Worm (Caenorhabditis elegans): ENCODE data around the gene vps-33.2.

vps-33.2 gene

DNA sequence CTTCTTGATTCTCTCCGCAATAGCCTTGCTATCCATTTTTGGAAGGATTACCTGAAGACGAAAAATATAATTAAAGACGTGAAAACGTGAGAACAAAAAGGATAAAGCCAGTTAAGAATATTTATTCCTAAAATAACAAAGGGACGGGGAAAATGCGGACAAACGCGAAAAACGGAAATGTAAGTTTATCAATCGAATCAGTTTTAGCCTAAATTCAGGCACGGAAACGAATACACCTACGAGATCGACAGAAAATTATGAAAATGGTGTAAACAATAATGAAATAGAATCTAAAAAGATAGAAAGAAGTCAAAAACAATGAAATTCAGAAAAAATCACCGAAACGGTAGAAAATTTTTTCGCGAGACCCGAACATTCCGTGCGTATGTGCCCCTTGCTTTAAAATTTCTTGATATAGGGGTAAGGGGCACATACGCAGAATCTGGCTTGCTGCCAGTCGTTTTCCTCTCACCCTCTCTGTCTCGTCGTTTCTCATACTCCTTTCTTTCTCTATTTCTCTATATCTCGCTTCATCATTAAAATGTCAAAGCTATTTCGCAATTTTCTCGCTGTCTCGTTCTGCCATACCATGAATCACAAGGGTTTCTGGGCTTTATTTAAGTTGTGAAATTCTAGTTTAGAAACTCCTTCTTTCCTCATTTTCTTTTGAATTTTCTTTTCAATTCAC, 12.3 kb upstream of the vps-33.2 start, which contains the start of gene icd-1 (continued):
- no peak for TF ChIP-seq ztf-1 (GFP tag; conservative IDR thresholded peaks at IDR 0.05)
- peak; percentile 93 for TF ChIP-seq unc-62 (GFP tag; optimal IDR thresholded peaks at IDR 0.05)
- TF ChIP-seq nhr-237 (tag; optimal IDR thresholded peaks at IDR 0.05) = peak; percentile 48
- TF ChIP-seq sma-9 (GFP tag; optimal IDR thresholded peaks at IDR 0.05) = peak; percentile 96
- no peak for TF ChIP-seq sma-9 (tag; optimal IDR thresholded peaks at IDR 0.05)
- TF ChIP-seq nhr-10 (tag; optimal IDR thresholded peaks at IDR 0.05) = peak; percentile 73

DNA sequence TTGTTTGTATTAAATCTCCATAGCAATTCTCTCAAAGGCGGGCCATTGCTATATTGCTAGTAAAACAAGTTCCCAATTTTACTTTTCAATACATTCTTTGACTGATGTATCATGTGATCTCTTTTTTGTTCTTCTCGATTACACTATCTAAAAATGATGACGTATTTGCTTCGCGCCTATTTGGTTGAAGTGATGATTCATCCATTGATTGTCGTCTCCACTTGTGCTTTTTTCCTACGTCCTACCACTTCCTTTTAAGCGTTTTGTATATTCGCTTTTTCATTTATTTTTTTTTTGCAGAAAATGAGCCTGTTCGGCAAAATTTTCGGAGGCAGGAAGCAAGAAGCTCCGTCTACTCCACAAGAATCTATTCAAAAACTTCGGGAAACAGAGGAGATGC, 11.6 kb upstream of the vps-33.2 start, which contains the start of gene vps-32.1:
Gene vps-32.1 (plus strand): TSS at position 301 of the 400 bp plus-strand sequence.
- TF ChIP-seq crh-2 (tag; optimal IDR thresholded peaks at IDR 0.05) (peak; percentile 29), fos-1 (tag; optimal IDR thresholded peaks at IDR 0.05) (peak; percentile 88), unc-39 (tag; optimal IDR thresholded peaks at IDR 0.05) (no peak), nhr-6 (tag; optimal IDR thresholded peaks at IDR 0.05) (no peak), blmp-1 (tag; optimal IDR thresholded peaks at IDR 0.05; ENCODE audit: insufficient read depth) (peak; percentile 25), sma-9 (GFP tag; optimal IDR thresholded peaks at IDR 0.05) (peak; percentile 48), sma-9 (tag; optimal IDR thresholded peaks at IDR 0.05) (no peak), nhr-25 (tag; optimal IDR thresholded peaks at IDR 0.05) (no peak)

DNA sequence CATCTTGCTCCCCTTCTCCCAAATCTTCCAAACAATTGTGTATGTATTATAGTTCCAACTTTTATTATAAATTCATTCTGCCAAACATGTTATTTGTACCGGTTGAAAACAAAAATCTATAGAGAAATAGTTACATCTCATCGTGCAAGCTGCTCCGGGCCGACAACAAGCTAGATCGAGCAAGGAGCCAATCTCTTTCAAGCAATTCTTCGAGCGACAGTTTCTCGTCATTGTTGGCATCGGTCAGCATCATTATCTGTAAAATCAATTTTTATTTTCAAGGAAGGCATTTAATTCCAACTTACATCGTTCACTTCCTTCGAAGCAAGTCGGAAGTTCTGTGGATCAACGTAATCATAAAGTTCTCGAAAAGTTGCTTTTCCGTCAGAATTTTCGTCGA, 10.0 kb upstream of the vps-33.2 start:
- no peak for TF ChIP-seq nhr-6 (tag; optimal IDR thresholded peaks at IDR 0.05)
- no peak for TF ChIP-seq peb-1 (tag; optimal IDR thresholded peaks at IDR 0.05)
- TF ChIP-seq nhr-12 (tag; optimal IDR thresholded peaks at IDR 0.05) = no peak
- TF ChIP-seq lin-13 (GFP tag; optimal IDR thresholded peaks at IDR 0.05) = no peak
- TF ChIP-seq blmp-1 (tag; optimal IDR thresholded peaks at IDR 0.05; ENCODE audit: insufficient read depth) = no peak
- TF ChIP-seq sma-9 (GFP tag; optimal IDR thresholded peaks at IDR 0.05) = no peak
- TF ChIP-seq sma-9 (tag; optimal IDR thresholded peaks at IDR 0.05) = no peak
- no peak for TF ChIP-seq ama-1 (optimal IDR thresholded peaks at IDR 0.05)
- TF ChIP-seq R02D3.7 (tag; optimal IDR thresholded peaks at IDR 0.05) = no peak
- TF ChIP-seq C34F6.9 (tag; optimal IDR thresholded peaks at IDR 0.05) = no peak
- TF ChIP-seq F13H6.1 (tag; optimal IDR thresholded peaks at IDR 0.05) = no peak
- TF ChIP-seq ztf-4 (tag; optimal IDR thresholded peaks at IDR 0.05) = no peak
- TF ChIP-seq crh-2 (tag; optimal IDR thresholded peaks at IDR 0.05) = no peak
- TF ChIP-seq dmd-4 (tag; optimal IDR thresholded peaks at IDR 0.05) = no peak

DNA sequence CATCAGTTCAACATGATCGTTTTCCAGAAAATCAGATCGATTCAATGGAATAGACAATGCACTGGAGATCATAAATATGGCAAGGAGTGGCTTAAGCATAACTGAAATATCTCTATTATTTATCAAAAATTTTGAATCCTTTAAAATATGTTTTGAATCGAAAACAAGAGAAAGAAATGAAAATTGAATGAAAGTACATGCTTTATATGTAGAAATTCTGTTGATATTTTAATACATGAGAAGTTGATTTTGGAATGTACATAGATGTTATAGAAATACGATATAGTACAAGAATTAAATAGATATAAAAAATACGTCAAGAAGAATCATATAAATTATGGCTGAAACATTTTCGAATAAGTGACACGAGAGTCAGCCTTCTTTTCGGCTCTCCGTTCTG, 8.8 kb upstream of the vps-33.2 start, which contains the start of gene C56C10.9:
Gene C56C10.9 (minus strand): TSS at position 101 of the 400 bp plus-strand sequence.
- TF ChIP-seq egl-27 (tag; optimal IDR thresholded peaks at IDR 0.05) (no peak), gmeb-1 (tag; optimal IDR thresholded peaks at IDR 0.05) (no peak)

DNA sequence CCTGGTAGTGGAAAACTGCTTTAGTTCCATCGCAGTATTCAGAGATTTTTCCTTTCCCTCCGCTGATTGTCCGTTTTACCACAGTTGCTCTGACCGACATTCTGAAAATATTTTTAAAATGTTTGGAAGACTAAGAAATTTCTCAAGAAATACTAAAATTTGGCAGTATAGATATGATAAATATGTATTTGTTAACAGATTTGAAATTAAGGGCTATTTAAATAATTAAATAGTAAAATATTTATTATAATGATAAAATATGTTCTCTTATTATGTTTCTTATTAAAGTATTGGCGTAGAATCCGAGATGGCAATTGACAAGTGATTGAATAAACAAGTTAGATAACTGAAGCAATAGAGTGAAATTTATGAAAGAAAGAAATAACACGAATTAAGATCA, 6.9 kb upstream of the vps-33.2 start, which contains the start of gene aipr-1:
Gene aipr-1 (minus strand): TSS at position 101 of the 400 bp plus-strand sequence.
- TF ChIP-seq elt-3 (tag; optimal IDR thresholded peaks at IDR 0.05) (no peak), ceh-16 (tag; optimal IDR thresholded peaks at IDR 0.05) (no peak), alr-1 (tag; optimal IDR thresholded peaks at IDR 0.05) (no peak), unc-39 (tag; optimal IDR thresholded peaks at IDR 0.05) (no peak), peb-1 (tag; optimal IDR thresholded peaks at IDR 0.05) (no peak), nhr-6 (tag; optimal IDR thresholded peaks at IDR 0.05) (no peak), nhr-11 (tag; optimal IDR thresholded peaks at IDR 0.05) (no peak), Y55F3AM.14 (GFP tag; optimal IDR thresholded peaks at IDR 0.05) (no peak), ztf-11 (tag; optimal IDR thresholded peaks at IDR 0.05) (no peak), lin-11 (tag; optimal IDR thresholded peaks at IDR 0.05) (no peak), ztf-4 (tag; optimal IDR thresholded peaks at IDR 0.05) (no peak), elt-1 (tag; optimal IDR thresholded peaks at IDR 0.05) (no peak), ama-1 (optimal IDR thresholded peaks at IDR 0.05) (no peak), gmeb-1 (tag; optimal IDR thresholded peaks at IDR 0.05) (no peak), nhr-237 (tag; optimal IDR thresholded peaks at IDR 0.05) (no peak), R02D3.7 (tag; optimal IDR thresholded peaks at IDR 0.05) (no peak)

DNA sequence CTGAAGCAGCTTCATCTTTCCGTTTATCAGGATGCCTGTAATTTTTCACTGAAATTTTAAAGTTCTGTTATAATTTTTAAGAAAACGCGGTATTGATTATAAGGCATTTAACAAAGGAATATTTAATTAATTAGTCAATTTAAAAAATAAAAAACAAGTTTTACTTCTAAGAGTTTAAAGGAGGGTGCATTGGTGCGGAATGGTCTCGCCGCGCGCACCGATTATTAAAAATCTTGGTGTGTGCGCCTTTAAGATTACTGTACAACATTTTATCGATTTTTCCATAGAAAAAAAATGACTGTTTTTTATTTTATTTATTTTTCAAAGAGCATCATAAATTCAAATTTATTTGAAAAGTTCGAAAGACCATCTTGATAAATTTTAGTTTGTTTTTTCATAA, 3.5 kb upstream of the vps-33.2 start:
- TF ChIP-seq nhr-12 (tag; optimal IDR thresholded peaks at IDR 0.05) = no peak
- no peak for TF ChIP-seq unc-55 (GFP tag; optimal IDR thresholded peaks at IDR 0.05)
- no peak for TF ChIP-seq sma-9 (GFP tag; optimal IDR thresholded peaks at IDR 0.05)
- no peak for TF ChIP-seq sma-9 (tag; optimal IDR thresholded peaks at IDR 0.05)
- TF ChIP-seq mab-5 (tag; optimal IDR thresholded peaks at IDR 0.05) = no peak
- no peak for TF ChIP-seq Y55F3AM.14 (GFP tag; optimal IDR thresholded peaks at IDR 0.05)
- TF ChIP-seq nhr-11 (tag; optimal IDR thresholded peaks at IDR 0.05) = no peak
- TF ChIP-seq lsy-2 (tag; optimal IDR thresholded peaks at IDR 0.05) = no peak
- TF ChIP-seq elt-1 (tag; optimal IDR thresholded peaks at IDR 0.05) = no peak
- no peak for TF ChIP-seq nhr-77 (tag; optimal IDR thresholded peaks at IDR 0.05)
- TF ChIP-seq snpc-4 (tag; optimal IDR thresholded peaks at IDR 0.05) = no peak
- TF ChIP-seq ztf-4 (tag; optimal IDR thresholded peaks at IDR 0.05) = no peak

Data from whole organism, L2 larva.